Worm (Caenorhabditis elegans) whole organism, L1 larva: ENCODE data around the gene F59D12.5.
A peak's percentile ranks its signal among the peaks of the same experiment; 100 is the strongest.

Experiments
- C16A3.4 ChIP-seq: fragments of 150-350 bp; optimal IDR thresholded peaks from 2 replicates; lab custom pipeline; 2014; ENCODE audit warnings: missing biosample characterization, missing genetic modification characterization
- C34B4.2 ChIP-seq: sonication (generic microtip); optimal IDR thresholded peaks from 2 replicates; lab custom pipeline; 2017; ENCODE audit warnings: mild to moderate bottlenecking, missing genetic modification characterization, missing compliant biosample characterization
- ama-1 ChIP-seq: fragments of 150-350 bp; optimal IDR thresholded peaks from 2 replicates; lab custom pipeline; 2014
- blmp-1 ChIP-seq: fragments of 150-350 bp; optimal IDR thresholded peaks from 2 replicates; lab custom pipeline; 2014; ENCODE audit warnings: missing biosample characterization, missing genetic modification characterization
- ceh-63 ChIP-seq: fragments of 200-800 bp; sonication (Bioruptor generic); optimal IDR thresholded peaks from 2 replicates; lab custom pipeline; 2018; ENCODE audit warnings: mild to moderate bottlenecking, missing genetic modification characterization, missing compliant biosample characterization
- ceh-8 ChIP-seq: fragments of 200-800 bp; sonication (Bioruptor generic); optimal IDR thresholded peaks from 2 replicates; lab custom pipeline; 2018; ENCODE audit warnings: mild to moderate bottlenecking, missing genetic modification characterization, moderate library complexity, missing compliant biosample characterization
- ceh-82 ChIP-seq, 3 experiments: fragments of 150-350 bp in 1 of 3; sonication (generic microtip) in 2 of 3; optimal IDR thresholded peaks; 2 replicates each; lab custom pipeline; 2014 to 2017; ENCODE audit warnings: missing biosample characterization in 3 of 3, missing genetic modification characterization in 3 of 3
- ceh-90 ChIP-seq: sonication (generic microtip); optimal IDR thresholded peaks from 2 replicates; lab custom pipeline; 2016; ENCODE audit warnings: missing genetic modification characterization, missing compliant biosample characterization
- dsc-1 ChIP-seq: sonication (generic microtip); optimal IDR thresholded peaks from 2 replicates; lab custom pipeline; 2016; ENCODE audit warnings: mild to moderate bottlenecking, missing genetic modification characterization, missing compliant biosample characterization
- efl-3 ChIP-seq: fragments of 200-800 bp; sonication (Bioruptor generic); optimal IDR thresholded peaks from 2 replicates; lab custom pipeline; 2018; ENCODE audit warnings: mild to moderate bottlenecking, missing genetic modification characterization, missing compliant biosample characterization
- egl-13 ChIP-seq: sonication (generic microtip); optimal IDR thresholded peaks from 2 replicates; lab custom pipeline; 2016; ENCODE audit warnings: missing genotype, missing genetic modification reagents, missing genetic modification characterization, missing compliant biosample characterization
- egl-27 ChIP-seq, 2 experiments: fragments of 150-350 bp in 1 of 2; sonication (generic microtip); optimal IDR thresholded peaks; 3 replicates each; lab custom pipeline; 2017 to 2018; ENCODE audit warnings: missing biosample characterization in 2 of 2, missing genetic modification characterization in 2 of 2, missing genetic modification reagents in 2 of 2
- elt-2 ChIP-seq: sonication (generic microtip); optimal IDR thresholded peaks from 2 replicates; lab custom pipeline; 2016; ENCODE audit warnings: missing genetic modification characterization, mild to moderate bottlenecking, inconsistent platforms, missing compliant biosample characterization, missing genetic modification reagents
- ets-5 ChIP-seq: fragments of 200-800 bp; sonication (Bioruptor generic); IDR thresholded peaks from 2 replicates; pipeline ENCODE4 v1.3.6; 2022; ENCODE audit warnings: missing genetic modification characterization, missing compliant biosample characterization
- fkh-10 ChIP-seq: sonication (generic microtip); optimal IDR thresholded peaks from 2 replicates; lab custom pipeline; 2017; ENCODE audit warnings: missing biosample characterization, missing genetic modification reagents, missing genetic modification characterization
- fkh-4 ChIP-seq: sonication (generic microtip); optimal IDR thresholded peaks from 2 replicates; lab custom pipeline; 2016; ENCODE audit warnings: missing compliant biosample characterization, missing genetic modification characterization, borderline replicate concordance
- fkh-8 ChIP-seq: sonication (generic microtip); optimal IDR thresholded peaks from 2 replicates; lab custom pipeline; 2016; ENCODE audit warnings: mild to moderate bottlenecking, missing genetic modification characterization, missing compliant biosample characterization
- fos-1 ChIP-seq: fragments of 150-350 bp; optimal IDR thresholded peaks from 2 replicates; lab custom pipeline; 2014; ENCODE audit warnings: missing biosample characterization, missing genetic modification characterization
- hlh-4 ChIP-seq: sonication (generic microtip); optimal IDR thresholded peaks from 2 replicates; lab custom pipeline; 2016; ENCODE audit warnings: mild to moderate bottlenecking, missing genetic modification characterization, missing compliant biosample characterization
- isw-1 ChIP-seq: fragments of 200-800 bp; sonication (Bioruptor generic); IDR thresholded peaks from 2 replicates; pipeline ENCODE4 v1.3.6; 2022; ENCODE audit warnings: missing genetic modification characterization, missing compliant biosample characterization
- jun-1 ChIP-seq: fragments of 150-350 bp; optimal IDR thresholded peaks from 2 replicates; lab custom pipeline; 2014; ENCODE audit warnings: missing biosample characterization, missing genetic modification reagents, missing genetic modification characterization
- lin-14 ChIP-seq: fragments of 200-800 bp; sonication (Bioruptor generic); optimal IDR thresholded peaks from 2 replicates; lab custom pipeline; 2018; ENCODE audit warnings: mild to moderate bottlenecking, missing genetic modification characterization, moderate library complexity, missing compliant biosample characterization
- lir-3 ChIP-seq: sonication (generic microtip); optimal IDR thresholded peaks from 2 replicates; lab custom pipeline; 2016; ENCODE audit warnings: mild to moderate bottlenecking, missing genetic modification characterization, moderate library complexity, missing compliant biosample characterization; ENCODE audit not compliant: poor library complexity
- lsy-2 ChIP-seq, 2 experiments: fragments of 150-350 bp; optimal IDR thresholded peaks; 2 replicates each; lab custom pipeline; 2014; ENCODE audit warnings: missing biosample characterization in 2 of 2, missing genetic modification characterization in 2 of 2
- mdl-1 ChIP-seq, 2 experiments: fragments of 150-350 bp; optimal IDR thresholded peaks; 2 replicates each; lab custom pipeline; 2014 to 2017; ENCODE audit warnings: missing biosample characterization in 2 of 2, missing genetic modification characterization in 2 of 2, inconsistent platforms in 1 of 2
- mef-2 ChIP-seq: fragments of 150-350 bp; optimal IDR thresholded peaks from 2 replicates; lab custom pipeline; 2014; ENCODE audit warnings: missing biosample characterization, missing genetic modification characterization
- mep-1 ChIP-seq: fragments of 150-350 bp; optimal IDR thresholded peaks from 2 replicates; lab custom pipeline; 2014; ENCODE audit warnings: missing biosample characterization, missing genetic modification characterization
- nhr-12 ChIP-seq: sonication (generic microtip); optimal IDR thresholded peaks from 2 replicates; lab custom pipeline; 2017; ENCODE audit warnings: missing biosample characterization, missing genetic modification characterization
- nhr-20 ChIP-seq: sonication (generic microtip); optimal IDR thresholded peaks from 2 replicates; lab custom pipeline; 2016; ENCODE audit warnings: mild to moderate bottlenecking, missing genetic modification characterization, missing compliant biosample characterization
- nhr-237 ChIP-seq: fragments of 150-350 bp; optimal IDR thresholded peaks from 2 replicates; lab custom pipeline; 2014; ENCODE audit warnings: missing biosample characterization, missing genetic modification characterization
- nhr-47 ChIP-seq: sonication (generic microtip); optimal IDR thresholded peaks from 2 replicates; lab custom pipeline; 2016; ENCODE audit warnings: mild to moderate bottlenecking, missing genetic modification characterization, moderate library complexity, missing compliant biosample characterization
- nhr-71 ChIP-seq: sonication (generic microtip); optimal IDR thresholded peaks from 2 replicates; lab custom pipeline; 2016; ENCODE audit warnings: mild to moderate bottlenecking, missing genetic modification characterization, moderate library complexity, missing compliant biosample characterization
- nhr-76 ChIP-seq: sonication (generic microtip); optimal IDR thresholded peaks from 2 replicates; lab custom pipeline; 2017; ENCODE audit warnings: missing biosample characterization, missing genetic modification characterization
- nhr-77 ChIP-seq: fragments of 150-350 bp; optimal IDR thresholded peaks from 2 replicates; lab custom pipeline; 2014; ENCODE audit warnings: missing biosample characterization, missing genetic modification characterization
- nhr-85 ChIP-seq: sonication (generic microtip); peaks from one replicate; lab custom pipeline; 2016; ENCODE audit warnings: missing genetic modification characterization, inconsistent platforms, missing compliant biosample characterization
- pag-3 ChIP-seq: sonication (generic microtip); optimal IDR thresholded peaks from 2 replicates; lab custom pipeline; 2017; ENCODE audit warnings: missing genetic modification characterization, mild to moderate bottlenecking, missing compliant biosample characterization, antibody characterized with exemption, borderline replicate concordance; ENCODE audit not compliant: insufficient read depth
- pax-3 ChIP-seq: fragments of 200-800 bp; sonication (Bioruptor generic); optimal IDR thresholded peaks from 2 replicates; lab custom pipeline; 2018; ENCODE audit warnings: mild to moderate bottlenecking, missing genetic modification characterization, moderate library complexity, missing compliant biosample characterization
- pqm-1 ChIP-seq: sonication (generic microtip); optimal IDR thresholded peaks from 3 replicates; lab custom pipeline; 2017; ENCODE audit warnings: missing biosample characterization, missing genetic modification characterization
- rnt-1 ChIP-seq: sonication (generic microtip); optimal IDR thresholded peaks from 2 replicates; lab custom pipeline; 2016; ENCODE audit warnings: mild to moderate bottlenecking, missing genetic modification characterization, moderate library complexity, missing compliant biosample characterization
- sox-4 ChIP-seq: sonication (generic microtip); optimal IDR thresholded peaks from 2 replicates; lab custom pipeline; 2016; ENCODE audit warnings: missing genetic modification characterization, missing compliant biosample characterization
- sptf-1 ChIP-seq: fragments of 150-350 bp; optimal IDR thresholded peaks from 2 replicates; lab custom pipeline; 2014; ENCODE audit warnings: missing biosample characterization, missing genetic modification characterization
- sup-37 ChIP-seq: fragments of 200-800 bp; sonication (Bioruptor generic); optimal IDR thresholded peaks from 2 replicates; lab custom pipeline; 2018; ENCODE audit warnings: mild to moderate bottlenecking, missing genetic modification characterization, missing compliant biosample characterization
- unc-30 ChIP-seq: sonication (generic microtip); optimal IDR thresholded peaks from 2 replicates; lab custom pipeline; 2017; ENCODE audit warnings: missing biosample characterization, missing genetic modification characterization
- unc-86 ChIP-seq: sonication (generic microtip); optimal IDR thresholded peaks from 2 replicates; lab custom pipeline; 2016; ENCODE audit warnings: missing genetic modification characterization, missing compliant biosample characterization
- unc-98 ChIP-seq: fragments of 200-800 bp; sonication (Bioruptor generic); IDR thresholded peaks from 2 replicates; pipeline ENCODE4 v1.3.6; 2022; ENCODE audit warnings: missing genetic modification characterization, missing compliant biosample characterization
- vab-15 ChIP-seq: sonication (generic microtip); optimal IDR thresholded peaks from 2 replicates; lab custom pipeline; 2017; ENCODE audit warnings: missing genotype, mild to moderate bottlenecking, missing genetic modification characterization, missing compliant biosample characterization
- xbp-1 ChIP-seq: sonication (generic microtip); optimal IDR thresholded peaks from 2 replicates; lab custom pipeline; 2016; ENCODE audit warnings: missing genetic modification characterization, missing compliant biosample characterization
- zag-1 ChIP-seq: fragments of 150-350 bp; optimal IDR thresholded peaks from 2 replicates; lab custom pipeline; 2014; ENCODE audit warnings: missing biosample characterization, missing genetic modification characterization
- zip-4 ChIP-seq: fragments of 200-800 bp; sonication (Bioruptor generic); optimal IDR thresholded peaks from 2 replicates; lab custom pipeline; 2018; ENCODE audit warnings: mild to moderate bottlenecking, missing genetic modification characterization, moderate library complexity, missing compliant biosample characterization
- ztf-11 ChIP-seq, 2 experiments: sonication (generic microtip); optimal IDR thresholded peaks; 2 replicates each; lab custom pipeline; 2016 to 2017; ENCODE audit warnings: missing genetic modification characterization in 2 of 2, missing biosample characterization in 1 of 2, missing compliant biosample characterization in 1 of 2
- ztf-4 ChIP-seq: fragments of 150-350 bp; optimal IDR thresholded peaks from 2 replicates; lab custom pipeline; 2014; ENCODE audit warnings: missing biosample characterization, missing genetic modification characterization

The F59D12.5 gene

ce11 chrX:15616443-15616842 is 30.7 kb downstream of the F59D12.5 start, which contains the start of gene ergi-3 (continued):
- TF ChIP-seq C16A3.4 (tag; lab: Kevin White, UChicago) = peak; percentile 73
- TF ChIP-seq nhr-85 = no peak
- no peak for TF ChIP-seq sptf-1 (tag; lab: Kevin White, UChicago)
- peak; percentile 64 for TF ChIP-seq nhr-20 (tag; lab: Kevin White, UChicago)
- peak; percentile 15 for TF ChIP-seq fkh-8 (tag; lab: Kevin White, UChicago)
- TF ChIP-seq dsc-1 = peak; percentile 46
- peak; percentile 54 for TF ChIP-seq nhr-47 (tag; lab: Kevin White, UChicago)
- TF ChIP-seq mef-2 (tag; lab: Kevin White, UChicago) = no peak
- peak; percentile 12 for TF ChIP-seq zag-1 (tag; lab: Kevin White, UChicago)
- TF ChIP-seq blmp-1 (tag; lab: Kevin White, UChicago) = peak; percentile 80
- no peak for TF ChIP-seq nhr-76 (tag; lab: Kevin White, UChicago)
- no peak for TF ChIP-seq egl-13
- no peak for TF ChIP-seq ceh-90
- peak; percentile 86 for TF ChIP-seq mep-1
- no peak for TF ChIP-seq nhr-237 (tag; lab: Kevin White, UChicago)

- no peak for TF ChIP-seq fos-1
- TF ChIP-seq nhr-71 (tag; lab: Kevin White, UChicago) = peak; percentile 14
- TF ChIP-seq sup-37 (GFP tag; lab: Kevin White, UChicago) = no peak
- TF ChIP-seq ztf-4 (tag; lab: Kevin White, UChicago) = no peak
- TF ChIP-seq fkh-10 = no peak
- no peak for TF ChIP-seq unc-98 (GFP tag; lab: Robert Waterston, UW)
- no peak for TF ChIP-seq C34B4.2 (tag; lab: Kevin White, UChicago)
- TF ChIP-seq unc-86 = no peak
- TF ChIP-seq sptf-1 (tag; lab: Kevin White, UChicago) = no peak
- TF ChIP-seq hlh-4 = no peak
- no peak for TF ChIP-seq nhr-237 (tag; lab: Kevin White, UChicago)
- no peak for TF ChIP-seq unc-30 (tag; lab: Kevin White, UChicago)
- no peak for TF ChIP-seq blmp-1 (tag; lab: Kevin White, UChicago)
- no peak for TF ChIP-seq ceh-63 (GFP tag; lab: Kevin White, UChicago)
- TF ChIP-seq lin-14 (GFP tag; lab: Kevin White, UChicago) = peak; percentile 14
- TF ChIP-seq ets-5 (GFP tag; lab: Robert Waterston, UW) = no peak
- no peak for TF ChIP-seq mdl-1 (tag; optimal IDR thresholded peaks at IDR 0.05; lab: Kevin White, UChicago)
- no peak for TF ChIP-seq fkh-4
- no peak for TF ChIP-seq ama-1 (lab: Kevin White, UChicago)
- no peak for TF ChIP-seq xbp-1 (tag; lab: Kevin White, UChicago)
- no peak for TF ChIP-seq egl-27 (tag; optimal IDR thresholded peaks at IDR 0.05; lab: Kevin White, UChicago)
- no peak for TF ChIP-seq nhr-85
- no peak for TF ChIP-seq ceh-8 (GFP tag; lab: Kevin White, UChicago)
- no peak for TF ChIP-seq nhr-77 (tag; lab: Kevin White, UChicago)
- TF ChIP-seq pqm-1 (tag; lab: Kevin White, UChicago) = no peak
- TF ChIP-seq rnt-1 (tag; lab: Kevin White, UChicago) = no peak
- peak; percentile 28 for TF ChIP-seq dsc-1
- peak; percentile 17 for TF ChIP-seq nhr-20 (tag; lab: Kevin White, UChicago)
- TF ChIP-seq nhr-12 (tag; lab: Kevin White, UChicago) = no peak
- no peak for TF ChIP-seq lir-3
- no peak for TF ChIP-seq efl-3 (GFP tag; lab: Kevin White, UChicago)
- no peak for TF ChIP-seq isw-1
- no peak for TF ChIP-seq jun-1 (tag; lab: Kevin White, UChicago)
- TF ChIP-seq elt-2 (tag; lab: Kevin White, UChicago) = no peak
- no peak for TF ChIP-seq ztf-11 (tag; optimal IDR thresholded peaks at IDR 0.05; lab: Kevin White, UChicago)
- TF ChIP-seq lsy-2 (tag; optimal IDR thresholded peaks at IDR 0.05; lab: Kevin White, UChicago) = peak in 1 of 2 experiments; percentile 16
- no peak for TF ChIP-seq pax-3 (tag; lab: Kevin White, UChicago)
- TF ChIP-seq ceh-82 (tag; optimal IDR thresholded peaks at IDR 0.05; lab: Kevin White, UChicago) = no peak
- TF ChIP-seq vab-15 (tag; lab: Kevin White, UChicago) = no peak
- TF ChIP-seq zip-4 = no peak
- TF ChIP-seq egl-13 = no peak
- TF ChIP-seq sox-4 = no peak
- TF ChIP-seq pag-3 (tag; lab: Kevin White, UChicago) = no peak
Observed at ce11 chrX:15613745-15614229, 33.4 kb downstream of the F59D12.5 start, which contains the start of gene K09E9.3. Gene K09E9.3 (minus strand): TSS chrX:15613795.
